Worm (Caenorhabditis elegans): ENCODE data around the gene hot-7.
A peak's percentile ranks its signal among the peaks of the same experiment; 100 is the strongest.

The hot-7 gene

DNA sequence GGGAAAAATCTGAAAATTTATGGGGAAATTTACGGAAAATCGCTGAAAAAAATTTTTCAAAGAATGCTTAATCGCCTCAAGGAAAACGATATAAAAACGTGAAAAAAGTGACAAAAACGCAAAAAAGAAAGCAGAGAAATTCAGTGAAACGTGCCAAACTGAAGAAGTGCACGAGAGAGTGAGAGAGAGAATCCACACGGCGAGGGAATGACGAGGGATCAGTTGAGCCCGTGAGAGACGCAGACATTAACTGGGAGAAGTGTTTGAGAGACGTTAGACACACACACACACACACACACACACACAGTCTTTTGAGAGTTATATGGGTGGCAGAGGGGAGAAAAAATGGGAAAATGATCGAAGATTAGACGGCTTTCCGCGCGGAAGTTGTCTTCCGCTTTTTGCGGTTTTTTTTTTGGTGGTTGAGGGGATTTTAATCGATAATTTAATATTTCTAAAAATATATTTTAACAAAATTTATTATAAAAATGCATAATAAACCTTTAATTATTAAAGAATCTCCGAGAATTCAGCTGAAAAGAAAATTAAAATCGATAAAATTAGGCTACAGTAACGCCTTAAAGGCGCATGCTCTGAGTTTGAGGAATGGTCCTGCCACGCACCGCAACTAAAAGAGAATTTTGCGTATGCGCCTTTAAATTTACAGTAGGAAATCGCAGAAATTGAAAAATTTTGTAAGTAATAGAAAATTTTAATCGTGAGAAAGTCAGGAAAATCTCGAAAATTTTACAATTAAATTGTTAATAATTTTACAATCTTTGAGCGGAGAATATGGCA, 33.4 kb downstream of the hot-7 start (continued):
- TF ChIP-seq Y105C5A.15 (GFP tag; IDR thresholded peaks at IDR 0.05): no peak
- no peak for TF ChIP-seq Y5F2A.4 (GFP tag; optimal IDR thresholded peaks at IDR 0.05)
- TF ChIP-seq ceh-20 (GFP tag; IDR thresholded peaks at IDR 0.05): no peak
- peak; percentile 69; the same call in 1 of the 2 replicates for TF ChIP-seq snpc-1.2 (GFP tag; IDR thresholded peaks at IDR 0.05)
- no peak for TF ChIP-seq fos-1 (tag; optimal IDR thresholded peaks at IDR 0.05)
- TF ChIP-seq nhr-28 (tag; optimal IDR thresholded peaks at IDR 0.05): peak; percentile 65
- no peak for TF ChIP-seq lin-1 (GFP tag; IDR thresholded peaks at IDR 0.05)
- TF ChIP-seq ceh-62 (tag; optimal IDR thresholded peaks at IDR 0.05): no peak
- no peak for TF ChIP-seq attf-4 (tag; optimal IDR thresholded peaks at IDR 0.05)
- no peak for TF ChIP-seq ama-1 (optimal IDR thresholded peaks at IDR 0.05)
- no peak for TF ChIP-seq skn-1 (tag; optimal IDR thresholded peaks at IDR 0.05)
- no peak for TF ChIP-seq daf-19 (GFP tag; conservative IDR thresholded peaks at IDR 0.05)
- TF ChIP-seq gei-8 (GFP tag; optimal IDR thresholded peaks at IDR 0.05): no peak
- no peak for TF ChIP-seq saeg-2 (GFP tag; IDR thresholded peaks at IDR 0.05)
- TF ChIP-seq nhr-25 (tag; optimal IDR thresholded peaks at IDR 0.05; ENCODE audit: borderline replicate concordance, insufficient read depth): no peak
- TF ChIP-seq lin-15B (tag; optimal IDR thresholded peaks at IDR 0.05): no peak
- TF ChIP-seq rbr-2 (tag; optimal IDR thresholded peaks at IDR 0.05): peak; percentile 50
- no peak for TF ChIP-seq lin-39 (tag; optimal IDR thresholded peaks at IDR 0.05)
- TF ChIP-seq spr-3 (GFP tag; optimal IDR thresholded peaks at IDR 0.05): no peak
- TF ChIP-seq Y75B8A.6 (GFP tag; IDR thresholded peaks at IDR 0.05): 0 out of 2 replicates have a peak, but pooled peaks have one; percentile 35
- no peak for TF ChIP-seq duxl-1 (tag; optimal IDR thresholded peaks at IDR 0.05; ENCODE audit: poor library complexity)
- peak; percentile 12 for TF ChIP-seq lin-13 (GFP tag; optimal IDR thresholded peaks at IDR 0.05)
- TF ChIP-seq ceh-28 (tag; optimal IDR thresholded peaks at IDR 0.05): no peak
- TF ChIP-seq mes-2 (tag; optimal IDR thresholded peaks at IDR 0.05; ENCODE audit: poor library complexity, severe bottlenecking): peak; percentile 60
- TF ChIP-seq dmd-9 (GFP tag; IDR thresholded peaks at IDR 0.05): no peak
- peak; percentile 70 for TF ChIP-seq hlh-11 (tag; optimal IDR thresholded peaks at IDR 0.05)
- TF ChIP-seq nhr-41 (GFP tag; IDR thresholded peaks at IDR 0.05): no peak
- peak; percentile 11 for TF ChIP-seq nhr-48 (tag; optimal IDR thresholded peaks at IDR 0.05)
- peak; percentile 36 for TF ChIP-seq nhr-11 (tag; optimal IDR thresholded peaks at IDR 0.05)
- no peak for TF ChIP-seq lim-7 (GFP tag; IDR thresholded peaks at IDR 0.05)
- peak; percentile 24; the same call in 1 of the 2 replicates for TF ChIP-seq vab-7 (GFP tag; IDR thresholded peaks at IDR 0.05)
- TF ChIP-seq F49E8.2 (tag; optimal IDR thresholded peaks at IDR 0.05; ENCODE audit: borderline replicate concordance): peak; percentile 93
- peak; percentile 13 for TF ChIP-seq F37D6.2 (tag; optimal IDR thresholded peaks at IDR 0.05)
- TF ChIP-seq zip-2 (tag; optimal IDR thresholded peaks at IDR 0.05): no peak
- no peak for TF ChIP-seq nhr-111 (GFP tag; optimal IDR thresholded peaks at IDR 0.05)
- no peak for TF ChIP-seq nhr-10 (tag; optimal IDR thresholded peaks at IDR 0.05)
- TF ChIP-seq daf-16 (GFP tag; optimal IDR thresholded peaks at IDR 0.05): no peak
- TF ChIP-seq daf-16 (tag; optimal IDR thresholded peaks at IDR 0.05): peak; percentile 17
- TF ChIP-seq mdl-1 (tag; optimal IDR thresholded peaks at IDR 0.05): peak in 1 of 2 experiments; percentile 77
- TF ChIP-seq tra-1 (GFP tag; IDR thresholded peaks at IDR 0.05): 0 out of 2 replicates have a peak, but pooled peaks have one; percentile 15
- peak; percentile 100 for TF ChIP-seq aha-1 (tag)
- peak; percentile 87 for TF ChIP-seq hlh-30 (tag; optimal IDR thresholded peaks at IDR 0.05; ENCODE audit: insufficient read depth)
- no peak for TF ChIP-seq zfp-3 (GFP tag; conservative IDR thresholded peaks at IDR 0.05)
- peak; percentile 97 for TF ChIP-seq hmg-1.1 (GFP tag; IDR thresholded peaks at IDR 0.05)
- peak; percentile 68 to 99 for TF ChIP-seq hif-1 (tag; optimal IDR thresholded peaks at IDR 0.05)
- TF ChIP-seq ceh-44 (GFP tag; IDR thresholded peaks at IDR 0.05): no peak
- peak; percentile 67 for TF ChIP-seq unc-130 (GFP tag; optimal IDR thresholded peaks at IDR 0.05)
- TF ChIP-seq pqm-1 (tag; optimal IDR thresholded peaks at IDR 0.05): no peak
- TF ChIP-seq daf-8 (GFP tag; IDR thresholded peaks at IDR 0.05): no peak
- TF ChIP-seq nhr-237 (tag; optimal IDR thresholded peaks at IDR 0.05): no peak
